Worm (Caenorhabditis elegans): ENCODE data around the gene irg-8.

Gene irg-8

DNA sequence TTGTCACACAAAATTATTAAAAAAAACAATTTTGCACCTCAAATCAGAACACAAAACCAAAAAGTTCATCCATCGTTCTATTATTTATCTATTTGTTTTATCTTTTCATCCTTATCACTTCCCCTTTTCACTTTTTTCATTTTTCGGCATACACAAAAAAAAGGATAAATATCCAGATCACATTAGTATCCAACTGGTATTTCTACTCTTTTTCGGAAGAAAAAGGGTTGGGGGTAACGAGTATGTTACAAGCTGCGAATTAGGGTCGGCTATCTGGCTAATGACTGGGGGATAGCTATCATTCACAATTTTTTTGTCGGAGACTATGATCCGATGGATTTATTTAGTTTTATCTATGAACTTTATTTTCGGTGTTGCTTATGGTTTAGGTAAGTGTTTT, 47.5 kb downstream of the irg-8 start, which contains the start of gene mltn-7:
TSS of gene mltn-7 (plus strand) at position 301 of the 400 bp plus-strand sequence.
- TF ChIP-seq fkh-10 (GFP tag; optimal IDR thresholded peaks at IDR 0.05): no peak
- no peak for TF ChIP-seq jun-1 (tag; optimal IDR thresholded peaks at IDR 0.05)
